Fruit fly (Drosophila melanogaster): ENCODE measurements around the gene Act5C.
A peak's percentile ranks its signal among the peaks of the same experiment; 100 is the strongest.

Act5C gene

DNA sequence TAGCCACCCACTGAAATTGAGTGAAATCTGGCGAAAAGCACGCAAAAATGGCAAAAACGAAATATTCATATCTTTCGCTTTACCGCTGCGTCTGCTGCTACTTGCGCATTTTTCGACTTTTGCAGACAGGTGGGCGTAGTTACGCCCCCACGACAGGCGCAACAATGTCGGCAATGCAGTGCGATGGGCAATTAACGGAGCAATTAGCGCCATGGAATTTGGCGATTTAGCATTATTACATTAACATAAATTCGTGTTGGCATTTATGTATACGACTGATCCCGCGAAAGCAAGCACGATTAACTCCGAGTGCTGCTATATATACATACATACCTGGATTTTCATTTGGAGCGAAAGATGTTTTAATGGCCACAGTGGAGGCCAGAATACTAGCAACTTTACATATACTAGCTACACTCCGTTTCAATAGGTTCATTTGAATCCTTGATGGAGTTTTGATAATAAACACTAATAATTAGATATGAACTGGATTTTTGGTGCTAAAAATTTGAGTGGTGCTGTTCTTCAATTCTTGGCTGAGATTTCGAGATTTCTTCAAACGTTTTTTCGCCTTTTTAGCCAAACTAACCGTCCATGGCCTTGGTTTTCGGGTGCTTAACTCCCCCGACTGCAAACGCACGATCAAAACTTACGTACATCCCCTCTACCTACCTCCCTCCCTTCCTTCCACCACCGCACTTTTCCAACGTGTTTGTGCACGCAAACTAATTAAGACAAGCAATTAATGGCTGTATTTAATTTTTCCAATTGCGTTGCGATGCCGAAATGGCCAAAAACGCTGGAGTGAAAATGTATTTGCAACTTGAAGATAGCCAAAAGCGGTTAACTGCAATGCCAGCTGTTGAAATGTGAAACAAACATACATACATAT, 3.6 kb upstream of the Act5C start (continued):
- TF ChIP-seq Chrac-16 (GFP tag; optimal IDR thresholded peaks at IDR 0.05) (no peak), CG9215 (GFP tag; IDR thresholded peaks at IDR 0.05) (no peak), CG17802 (tag; optimal IDR thresholded peaks at IDR 0.05) (no peak), CrebB (tag; optimal IDR thresholded peaks at IDR 0.05) (no peak), CG15011 (GFP tag; optimal IDR thresholded peaks at IDR 0.05) (no peak), CG5953 (GFP tag; IDR thresholded peaks at IDR 0.05) (0 out of 2 replicates have a peak, but pooled peaks have one; percentile 17), sens-2 (GFP tag; IDR thresholded peaks at IDR 0.05) (no peak), crp (GFP tag; optimal IDR thresholded peaks at IDR 0.05) (no peak), CG13296 (GFP tag; optimal IDR thresholded peaks at IDR 0.05) (no peak), dpn (GFP tag; optimal IDR thresholded peaks at IDR 0.05) (peak in 1 of 2 experiments; percentile 39), Vsx1 (GFP tag; optimal IDR thresholded peaks at IDR 0.05) (no peak), MTF-1 (GFP tag; optimal IDR thresholded peaks at IDR 0.05; ENCODE audit: borderline replicate concordance) (no peak), CG16815 (GFP tag; optimal IDR thresholded peaks at IDR 0.05) (no peak), CG4854 (GFP tag; optimal IDR thresholded peaks at IDR 0.05) (no peak), CG10366 (GFP tag; IDR thresholded peaks at IDR 0.05) (peak; percentile 48), E2f2 (GFP tag; IDR thresholded peaks at IDR 0.05) (0 out of 2 replicates have a peak, but pooled peaks have one; percentile 14), HLH4C (GFP tag; IDR thresholded peaks at IDR 0.05; ENCODE audit: partially characterized antibody) (no peak), CG10543 (GFP tag; optimal IDR thresholded peaks at IDR 0.05) (no peak), CG14860 (GFP tag; IDR thresholded peaks at IDR 0.05; ENCODE audit: partially characterized antibody) (no peak), E2f1 (GFP tag; IDR thresholded peaks at IDR 0.05) (0 out of 2 replicates have a peak, but pooled peaks have one; percentile 38), CG10462 (GFP tag; optimal IDR thresholded peaks at IDR 0.05) (no peak), oc (tag; optimal IDR thresholded peaks at IDR 0.05) (no peak), pum (GFP tag; optimal IDR thresholded peaks at IDR 0.05) (no peak), CG7271 (tag; optimal IDR thresholded peaks at IDR 0.05) (no peak), CG31388 (GFP tag; optimal IDR thresholded peaks at IDR 0.05) (no peak), CG3163 (GFP tag; optimal IDR thresholded peaks at IDR 0.05) (no peak), Mes4 (GFP tag; optimal IDR thresholded peaks at IDR 0.05) (no peak), ATbp (GFP tag; optimal IDR thresholded peaks at IDR 0.05) (no peak), dan (GFP tag; IDR thresholded peaks at IDR 0.05) (no peak), CG8359 (GFP tag; optimal IDR thresholded peaks at IDR 0.05; ENCODE audit: borderline replicate concordance) (no peak), CG8944 (GFP tag; optimal IDR thresholded peaks at IDR 0.05) (no peak), fu2 (GFP tag; optimal IDR thresholded peaks at IDR 0.05) (no peak), sima (GFP tag; optimal IDR thresholded peaks at IDR 0.05) (no peak), Gsc (GFP tag; IDR thresholded peaks at IDR 0.05) (no peak), lilli (GFP tag; optimal IDR thresholded peaks at IDR 0.05) (no peak), CG31224 (GFP tag; IDR thresholded peaks at IDR 0.05) (no peak), hth (optimal IDR thresholded peaks at IDR 0.05) (no peak), psq (GFP tag; optimal IDR thresholded peaks at IDR 0.05) (no peak), CG6175 (GFP tag; IDR thresholded peaks at IDR 0.05) (no peak), MBD-R2 (GFP tag; IDR thresholded peaks at IDR 0.05) (no peak), CG1602 (GFP tag; optimal IDR thresholded peaks at IDR 0.05) (peak; percentile 17), CG13894 (tag; optimal IDR thresholded peaks at IDR 0.05) (no peak), MESR4 (GFP tag; optimal IDR thresholded peaks at IDR 0.05) (no peak), CG13775 (GFP tag; optimal IDR thresholded peaks at IDR 0.05) (no peak), CG10147 (GFP tag; optimal IDR thresholded peaks at IDR 0.05) (no peak), Jarid2 (GFP tag; optimal IDR thresholded peaks at IDR 0.05) (no peak), Hr78 (GFP tag; optimal IDR thresholded peaks at IDR 0.05) (no peak), C15 (GFP tag; IDR thresholded peaks at IDR 0.05) (no peak), sob (GFP tag; IDR thresholded peaks at IDR 0.05) (no peak)

Data from whole organism, embryonic.